Fruit fly (Drosophila melanogaster) whole organism, prepupa: ENCODE measurements around the gene ninaC.

ENCODE experiments used
- CG10669 ChIP-seq: fragments of 200-800 bp; sonication (Bioruptor generic); optimal IDR thresholded peaks from 3 replicates; lab custom pipeline; 2018; ENCODE audit warnings: missing biosample characterization, mild to moderate bottlenecking, missing genetic modification characterization, moderate library complexity
- CG11762 ChIP-seq: fragments of 200-800 bp; sonication (Bioruptor generic); optimal IDR thresholded peaks from 3 replicates; lab custom pipeline; 2016; ENCODE audit warnings: missing biosample characterization, missing genetic modification characterization; ENCODE audit not compliant: insufficient read depth
- CG11902 ChIP-seq: fragments of 200-800 bp; sonication (Bioruptor generic); optimal IDR thresholded peaks from 3 replicates; lab custom pipeline; 2016; ENCODE audit warnings: missing biosample characterization, missing genetic modification characterization
- CG15336 ChIP-seq: fragments of 200-800 bp; sonication (Bioruptor generic); IDR thresholded peaks from 2 replicates; pipeline ENCODE4 v1.3.6; 2022; ENCODE audit warnings: missing biosample characterization, missing genetic modification characterization
- CG31627 ChIP-seq: fragments of 200-800 bp; sonication (Bioruptor generic); optimal IDR thresholded peaks from 3 replicates; lab custom pipeline; 2016; ENCODE audit warnings: missing biosample characterization, missing genetic modification characterization
- CG32006 ChIP-seq: fragments of 200-800 bp; sonication (Bioruptor generic); optimal IDR thresholded peaks from 3 replicates; lab custom pipeline; 2017; ENCODE audit warnings: missing biosample characterization, mild to moderate bottlenecking, missing genetic modification characterization
- CG34406 ChIP-seq: fragments of 200-800 bp; sonication (Bioruptor generic); optimal IDR thresholded peaks from 3 replicates; lab custom pipeline; 2016; ENCODE audit warnings: missing biosample characterization, missing genetic modification characterization
- CG3919 ChIP-seq: fragments of 200-800 bp; sonication (Bioruptor generic); optimal IDR thresholded peaks from 3 replicates; lab custom pipeline; 2016; ENCODE audit warnings: missing biosample characterization, missing genetic modification characterization
- CG4318 ChIP-seq: fragments of 200-800 bp; sonication (Bioruptor generic); optimal IDR thresholded peaks from 3 replicates; lab custom pipeline; 2017; ENCODE audit warnings: missing biosample characterization, mild to moderate bottlenecking, missing genetic modification characterization
- CG6276 ChIP-seq: fragments of 200-800 bp; sonication (Bioruptor generic); optimal IDR thresholded peaks from 2 replicates; lab custom pipeline; 2017; ENCODE audit warnings: missing biosample characterization, mild to moderate bottlenecking, missing genetic modification characterization
- CG6792 ChIP-seq: fragments of 200-800 bp; sonication (Bioruptor generic); optimal IDR thresholded peaks from 3 replicates; lab custom pipeline; 2016; ENCODE audit warnings: missing biosample characterization, missing genetic modification characterization
- CG6808 ChIP-seq: fragments of 200-800 bp; sonication (Bioruptor generic); optimal IDR thresholded peaks from 3 replicates; lab custom pipeline; 2017; ENCODE audit warnings: missing biosample characterization, missing genetic modification characterization, mild to moderate bottlenecking, moderate library complexity, missing genetic modification reagents
- CG6854 ChIP-seq: fragments of 200-800 bp; sonication (Bioruptor generic); optimal IDR thresholded peaks from 2 replicates; lab custom pipeline; 2017; ENCODE audit warnings: missing biosample characterization, mild to moderate bottlenecking, missing genetic modification characterization
- CG8632 ChIP-seq: fragments of 200-800 bp; sonication (Bioruptor generic); optimal IDR thresholded peaks from 3 replicates; lab custom pipeline; 2016; ENCODE audit warnings: missing biosample characterization, missing genetic modification characterization
- Eip75B ChIP-seq: fragments of 200-800 bp; sonication (Bioruptor generic); optimal IDR thresholded peaks from 3 replicates; lab custom pipeline; 2016; ENCODE audit warnings: missing biosample characterization, missing genetic modification characterization
- Eip78C ChIP-seq: fragments of 200-800 bp; sonication (Bioruptor generic); peaks from one replicate; lab custom pipeline; 2016; ENCODE audit warnings: missing biosample characterization, missing genetic modification characterization
- OdsH ChIP-seq: fragments of 200-800 bp; sonication (Bioruptor generic); optimal IDR thresholded peaks from 3 replicates; lab custom pipeline; 2016; ENCODE audit warnings: missing biosample characterization, missing genetic modification characterization
- Sox102F ChIP-seq: fragments of 200-800 bp; sonication (Bioruptor generic); optimal IDR thresholded peaks from 2 replicates; lab custom pipeline; 2016; ENCODE audit warnings: missing biosample characterization, mild to moderate bottlenecking, missing genetic modification characterization
- Sox14 ChIP-seq: fragments of 200-800 bp; sonication (Bioruptor generic); optimal IDR thresholded peaks from 3 replicates; lab custom pipeline; 2016; ENCODE audit warnings: missing biosample characterization, missing genetic modification characterization
- achi ChIP-seq: fragments of 200-800 bp; sonication (Bioruptor generic); optimal IDR thresholded peaks from 3 replicates; lab custom pipeline; 2016; ENCODE audit warnings: missing biosample characterization, missing genetic modification characterization
- acj6 ChIP-seq: fragments of 200-800 bp; sonication (Bioruptor generic); optimal IDR thresholded peaks from 3 replicates; lab custom pipeline; 2016; ENCODE audit warnings: missing biosample characterization, missing genetic modification characterization
- dac ChIP-seq: fragments of 200-800 bp; sonication (Bioruptor generic); optimal IDR thresholded peaks from 2 replicates; lab custom pipeline; 2017; ENCODE audit warnings: missing biosample characterization, mild to moderate bottlenecking, missing genetic modification characterization
- dsx ChIP-seq: fragments of 200-800 bp; optimal IDR thresholded peaks from 3 replicates; lab custom pipeline; 2019; ENCODE audit warnings: missing biosample characterization, mild to moderate bottlenecking, missing genetic modification characterization, moderate library complexity; ENCODE audit not compliant: poor library complexity, severe bottlenecking
- eg ChIP-seq: fragments of 200-800 bp; sonication (Bioruptor generic); IDR thresholded peaks from 3 replicates; pipeline ENCODE4 v1.3.6; 2022; ENCODE audit warnings: missing biosample characterization, missing genetic modification characterization
- esn ChIP-seq: fragments of 200-800 bp; sonication (Bioruptor generic); optimal IDR thresholded peaks from 2 replicates; lab custom pipeline; 2016; ENCODE audit warnings: missing biosample characterization, mild to moderate bottlenecking, missing genetic modification characterization, moderate library complexity
- fkh ChIP-seq: fragments of 200-800 bp; sonication (Bioruptor generic); optimal IDR thresholded peaks from 3 replicates; lab custom pipeline; 2017; ENCODE audit warnings: missing biosample characterization, mild to moderate bottlenecking, missing genetic modification characterization, moderate library complexity
- lz ChIP-seq: fragments of 200-800 bp; sonication (Bioruptor generic); optimal IDR thresholded peaks from 3 replicates; lab custom pipeline; 2016; ENCODE audit warnings: missing biosample characterization, missing genetic modification characterization
- net ChIP-seq: fragments of 200-800 bp; sonication (Bioruptor generic); optimal IDR thresholded peaks from 3 replicates; lab custom pipeline; 2016; ENCODE audit warnings: missing biosample characterization, missing genetic modification characterization
- salr ChIP-seq, 2 experiments: fragments of 200-800 bp; sonication (Bioruptor generic); optimal IDR thresholded peaks; 3 replicates each; lab custom pipeline; 2016 to 2018; ENCODE audit warnings: missing biosample characterization in 2 of 2, missing genetic modification characterization in 2 of 2, mild to moderate bottlenecking in 1 of 2
- svp ChIP-seq: fragments of 200-800 bp; sonication (Bioruptor generic); peaks from one replicate; lab custom pipeline; 2016; ENCODE audit warnings: missing biosample characterization, missing genetic modification characterization
- topi ChIP-seq: fragments of 200-800 bp; sonication (Bioruptor generic); optimal IDR thresholded peaks from 3 replicates; lab custom pipeline; 2016; ENCODE audit warnings: missing biosample characterization, missing genetic modification characterization
- vri ChIP-seq: fragments of 200-800 bp; sonication (Bioruptor generic); optimal IDR thresholded peaks from 3 replicates; lab custom pipeline; 2016; ENCODE audit warnings: missing biosample characterization, mild to moderate bottlenecking, missing genetic modification characterization

The ninaC gene

DNA sequence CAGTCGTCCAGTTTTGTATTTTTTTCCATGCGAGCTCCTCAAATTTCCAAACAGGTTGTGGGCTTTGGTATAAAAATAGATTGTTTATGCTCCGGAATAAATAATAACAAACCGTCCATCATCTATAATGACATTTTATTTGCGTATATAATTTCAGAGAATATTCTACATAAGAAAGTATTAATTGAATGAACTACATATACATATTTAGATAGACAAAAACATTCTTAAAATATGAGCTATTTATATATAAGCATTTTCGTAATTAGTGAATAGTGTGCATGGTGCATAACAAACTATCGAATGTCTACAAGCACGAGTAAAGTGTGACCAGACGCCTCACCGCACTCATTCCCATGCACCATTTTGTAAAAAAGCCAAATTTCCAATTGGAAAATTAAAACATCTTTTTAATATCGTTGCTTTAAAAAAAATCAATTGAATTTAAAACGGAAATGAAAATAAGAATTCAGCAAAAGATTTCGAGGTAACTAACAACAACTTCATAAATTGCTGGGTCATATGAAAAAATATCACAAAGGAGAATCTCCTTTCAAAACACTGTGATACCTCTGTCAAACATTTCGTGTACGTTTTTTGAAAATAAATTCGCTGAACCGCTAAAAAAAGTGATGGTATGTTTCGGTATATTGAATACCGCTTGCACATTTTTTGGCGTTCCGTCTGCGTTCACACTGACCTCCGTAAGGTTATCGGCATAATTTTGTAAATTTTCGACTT, 49.0 kb downstream of the ninaC start, which contains the start of gene muc (continued):
- TF ChIP-seq achi (GFP tag; lab: Kevin White, UChicago) (no peak), fkh (no peak), eg (GFP tag; lab: Robert Waterston, UW) (peak; percentile 42; the same call in 2 of the 3 replicates), topi (GFP tag; lab: Kevin White, UChicago) (peak; percentile 3), dsx (GFP tag; lab: Kevin White, UChicago) (peak; percentile 13), CG34406 (GFP tag; lab: Kevin White, UChicago) (peak; percentile 18), CG3919 (GFP tag; lab: Kevin White, UChicago) (peak; percentile 27), dac (no peak), CG6276 (GFP tag; lab: Kevin White, UChicago) (no peak), Eip78C (GFP tag; lab: Kevin White, UChicago) (peak; percentile 69), acj6 (no peak), salr (GFP tag; optimal IDR thresholded peaks at IDR 0.05; lab: Kevin White, UChicago) (peak in 1 of 2 experiments; percentile 8), lz (peak; percentile 51)
- TF ChIP-seq, all 60 proteins: peak for 26

dm6 chr2L:7427067-7427785, 49.7 kb downstream of the ninaC start:
- TF ChIP-seq Eip75B (GFP tag; lab: Kevin White, UChicago) (no peak), fkh (peak; percentile 61)

- no peak for TF ChIP-seq CG31627
Measured at dm6 chr2L:7427786-7428137, 50.3 kb downstream of the ninaC start.

- TF ChIP-seq eg (GFP tag; lab: Robert Waterston, UW) = no peak
- no peak for TF ChIP-seq esn
- no peak for TF ChIP-seq CG6276 (GFP tag; lab: Kevin White, UChicago)
- no peak for TF ChIP-seq svp
- no peak for TF ChIP-seq CG11762
- no peak for TF ChIP-seq net (GFP tag; lab: Kevin White, UChicago)
- no peak for TF ChIP-seq Sox102F (GFP tag; lab: Kevin White, UChicago)
- TF ChIP-seq CG6792 (GFP tag; lab: Kevin White, UChicago) = no peak
- no peak for TF ChIP-seq CG6854 (GFP tag; lab: Kevin White, UChicago)
- no peak for TF ChIP-seq CG11902
- TF ChIP-seq CG32006 (GFP tag; lab: Kevin White, UChicago) = no peak
- TF ChIP-seq Sox14 = no peak
- TF ChIP-seq Eip78C (GFP tag; lab: Kevin White, UChicago) = no peak
- TF ChIP-seq acj6 = no peak
- no peak for TF ChIP-seq CG10669 (GFP tag; lab: Kevin White, UChicago)
Measured at dm6 chr2L:7430313-7430712, 52.8 kb downstream of the ninaC start.

- no peak for TF ChIP-seq CG6808
- TF ChIP-seq CG4318 = no peak
- TF ChIP-seq CG8632 (GFP tag; lab: Kevin White, UChicago) = no peak
- peak; percentile 96 for TF ChIP-seq svp
- no peak for TF ChIP-seq CG15336 (GFP tag; lab: Robert Waterston, UW)
- TF ChIP-seq CG32006 (GFP tag; lab: Kevin White, UChicago) = no peak
- TF ChIP-seq vri (GFP tag; lab: Kevin White, UChicago) = peak; percentile 62
- no peak for TF ChIP-seq esn
- no peak for TF ChIP-seq net (GFP tag; lab: Kevin White, UChicago)
- TF ChIP-seq CG6276 (GFP tag; lab: Kevin White, UChicago) = peak; percentile 25
- TF ChIP-seq OdsH (GFP tag; lab: Kevin White, UChicago) = no peak
- TF ChIP-seq CG3919 (GFP tag; lab: Kevin White, UChicago) = no peak
Measured at dm6 chr2L:7431861-7432601, 54.5 kb downstream of the ninaC start.
